Worm (Caenorhabditis elegans) whole organism, L1 larva: ENCODE measurements around the gene F08A7.1.
A peak's percentile ranks its signal among the peaks of the same experiment; 100 is the strongest.

Experiments
- C34B4.2 ChIP-seq: sonication (generic microtip); optimal IDR thresholded peaks from 2 replicates; lab custom pipeline; 2017; ENCODE audit warnings: mild to moderate bottlenecking, missing genetic modification characterization, missing compliant biosample characterization
- Y116A8C.19 ChIP-seq: sonication (generic microtip); optimal IDR thresholded peaks from 2 replicates; lab custom pipeline; 2016; ENCODE audit warnings: missing compliant biosample characterization, missing genetic modification characterization, borderline replicate concordance
- aha-1 ChIP-seq: fragments of 150-350 bp; optimal IDR thresholded peaks from 2 replicates; lab custom pipeline; 2014; ENCODE audit warnings: missing biosample characterization, missing genetic modification characterization
- aly-2 ChIP-seq: fragments of 150-350 bp; optimal IDR thresholded peaks from 2 replicates; lab custom pipeline; 2014; ENCODE audit warnings: missing biosample characterization, missing genetic modification characterization
- ama-1 ChIP-seq: fragments of 150-350 bp; optimal IDR thresholded peaks from 2 replicates; lab custom pipeline; 2014
- blmp-1 ChIP-seq: fragments of 150-350 bp; optimal IDR thresholded peaks from 2 replicates; lab custom pipeline; 2014; ENCODE audit warnings: missing biosample characterization, missing genetic modification characterization
- ceh-63 ChIP-seq: fragments of 200-800 bp; sonication (Bioruptor generic); optimal IDR thresholded peaks from 2 replicates; lab custom pipeline; 2018; ENCODE audit warnings: mild to moderate bottlenecking, missing genetic modification characterization, missing compliant biosample characterization
- ceh-8 ChIP-seq: fragments of 200-800 bp; sonication (Bioruptor generic); optimal IDR thresholded peaks from 2 replicates; lab custom pipeline; 2018; ENCODE audit warnings: mild to moderate bottlenecking, missing genetic modification characterization, moderate library complexity, missing compliant biosample characterization
- ceh-82 ChIP-seq, 3 experiments: fragments of 150-350 bp in 1 of 3; sonication (generic microtip) in 2 of 3; optimal IDR thresholded peaks; 2 replicates each; lab custom pipeline; 2014 to 2017; ENCODE audit warnings: missing biosample characterization in 3 of 3, missing genetic modification characterization in 3 of 3
- ceh-88 ChIP-seq: fragments of 200-800 bp; sonication (Bioruptor generic); IDR thresholded peaks from 2 replicates; pipeline ENCODE4 v1.3.6; 2022; ENCODE audit warnings: missing genetic modification characterization, missing compliant biosample characterization
- ceh-90 ChIP-seq: sonication (generic microtip); optimal IDR thresholded peaks from 2 replicates; lab custom pipeline; 2016; ENCODE audit warnings: missing genetic modification characterization, missing compliant biosample characterization
- efl-1 ChIP-seq, 4 experiments: fragments of 150-350 bp; optimal IDR thresholded peaks in 3 of 4; peaks in 1 of 4; 1 replicate in 1 of 4; 2 replicates in 3 of 4; lab custom pipeline; 2014; ENCODE audit warnings: missing biosample characterization in 2 of 4, missing genetic modification characterization in 2 of 4, missing genetic modification reagents in 2 of 4
- efl-3 ChIP-seq: fragments of 200-800 bp; sonication (Bioruptor generic); optimal IDR thresholded peaks from 2 replicates; lab custom pipeline; 2018; ENCODE audit warnings: mild to moderate bottlenecking, missing genetic modification characterization, missing compliant biosample characterization
- egl-27 ChIP-seq, 2 experiments: fragments of 150-350 bp in 1 of 2; sonication (generic microtip); optimal IDR thresholded peaks; 3 replicates each; lab custom pipeline; 2017 to 2018; ENCODE audit warnings: missing biosample characterization in 2 of 2, missing genetic modification characterization in 2 of 2, missing genetic modification reagents in 2 of 2
- fkh-10 ChIP-seq: sonication (generic microtip); optimal IDR thresholded peaks from 2 replicates; lab custom pipeline; 2017; ENCODE audit warnings: missing biosample characterization, missing genetic modification reagents, missing genetic modification characterization
- fkh-4 ChIP-seq: sonication (generic microtip); optimal IDR thresholded peaks from 2 replicates; lab custom pipeline; 2016; ENCODE audit warnings: missing compliant biosample characterization, missing genetic modification characterization, borderline replicate concordance
- hlh-4 ChIP-seq: sonication (generic microtip); optimal IDR thresholded peaks from 2 replicates; lab custom pipeline; 2016; ENCODE audit warnings: mild to moderate bottlenecking, missing genetic modification characterization, missing compliant biosample characterization
- irx-1 ChIP-seq: sonication (generic microtip); optimal IDR thresholded peaks from 2 replicates; lab custom pipeline; 2016; ENCODE audit warnings: missing genetic modification characterization, missing compliant biosample characterization
- jun-1 ChIP-seq: fragments of 150-350 bp; optimal IDR thresholded peaks from 2 replicates; lab custom pipeline; 2014; ENCODE audit warnings: missing biosample characterization, missing genetic modification reagents, missing genetic modification characterization
- lin-14 ChIP-seq: fragments of 200-800 bp; sonication (Bioruptor generic); optimal IDR thresholded peaks from 2 replicates; lab custom pipeline; 2018; ENCODE audit warnings: mild to moderate bottlenecking, missing genetic modification characterization, moderate library complexity, missing compliant biosample characterization
- lin-35 ChIP-seq, 2 experiments: fragments of 150-350 bp; optimal IDR thresholded peaks; 2 replicates each; lab custom pipeline; 2014; ENCODE audit warnings: missing biosample characterization in 2 of 2, missing genetic modification characterization in 2 of 2, missing genetic modification reagents in 2 of 2
- lin-39 ChIP-seq: fragments of 150-350 bp; optimal IDR thresholded peaks from 2 replicates; lab custom pipeline; 2014; ENCODE audit warnings: missing biosample characterization, missing genetic modification reagents, missing genetic modification characterization
- lsy-2 ChIP-seq, 2 experiments: fragments of 150-350 bp; optimal IDR thresholded peaks; 2 replicates each; lab custom pipeline; 2014; ENCODE audit warnings: missing biosample characterization in 2 of 2, missing genetic modification characterization in 2 of 2
- mdl-1 ChIP-seq, 2 experiments: fragments of 150-350 bp; optimal IDR thresholded peaks; 2 replicates each; lab custom pipeline; 2014 to 2017; ENCODE audit warnings: missing biosample characterization in 2 of 2, missing genetic modification characterization in 2 of 2, inconsistent platforms in 1 of 2
- mef-2 ChIP-seq: fragments of 150-350 bp; optimal IDR thresholded peaks from 2 replicates; lab custom pipeline; 2014; ENCODE audit warnings: missing biosample characterization, missing genetic modification characterization
- mep-1 ChIP-seq: fragments of 150-350 bp; optimal IDR thresholded peaks from 2 replicates; lab custom pipeline; 2014; ENCODE audit warnings: missing biosample characterization, missing genetic modification characterization
- nhr-12 ChIP-seq: sonication (generic microtip); optimal IDR thresholded peaks from 2 replicates; lab custom pipeline; 2017; ENCODE audit warnings: missing biosample characterization, missing genetic modification characterization
- nhr-19 ChIP-seq: fragments of 200-800 bp; sonication (Bioruptor generic); conservative IDR thresholded peaks from 2 replicates; pipeline ENCODE4 v1.3.6; 2022; ENCODE audit warnings: missing genetic modification characterization, missing compliant biosample characterization
- nhr-237 ChIP-seq: fragments of 150-350 bp; optimal IDR thresholded peaks from 2 replicates; lab custom pipeline; 2014; ENCODE audit warnings: missing biosample characterization, missing genetic modification characterization
- nhr-47 ChIP-seq: sonication (generic microtip); optimal IDR thresholded peaks from 2 replicates; lab custom pipeline; 2016; ENCODE audit warnings: mild to moderate bottlenecking, missing genetic modification characterization, moderate library complexity, missing compliant biosample characterization
- nhr-71 ChIP-seq: sonication (generic microtip); optimal IDR thresholded peaks from 2 replicates; lab custom pipeline; 2016; ENCODE audit warnings: mild to moderate bottlenecking, missing genetic modification characterization, moderate library complexity, missing compliant biosample characterization
- nhr-85 ChIP-seq: sonication (generic microtip); peaks from one replicate; lab custom pipeline; 2016; ENCODE audit warnings: missing genetic modification characterization, inconsistent platforms, missing compliant biosample characterization
- nhr-90 ChIP-seq: sonication (generic microtip); optimal IDR thresholded peaks from 2 replicates; lab custom pipeline; 2016; ENCODE audit warnings: mild to moderate bottlenecking, missing genetic modification characterization, missing compliant biosample characterization; ENCODE audit not compliant: poor library complexity
- pax-3 ChIP-seq: fragments of 200-800 bp; sonication (Bioruptor generic); optimal IDR thresholded peaks from 2 replicates; lab custom pipeline; 2018; ENCODE audit warnings: mild to moderate bottlenecking, missing genetic modification characterization, moderate library complexity, missing compliant biosample characterization
- rnt-1 ChIP-seq: sonication (generic microtip); optimal IDR thresholded peaks from 2 replicates; lab custom pipeline; 2016; ENCODE audit warnings: mild to moderate bottlenecking, missing genetic modification characterization, moderate library complexity, missing compliant biosample characterization
- skn-1 ChIP-seq: fragments of 150-350 bp; optimal IDR thresholded peaks from 2 replicates; lab custom pipeline; 2014; ENCODE audit warnings: missing biosample characterization, missing genetic modification characterization
- snu-23 ChIP-seq: sonication (generic microtip); optimal IDR thresholded peaks from 2 replicates; lab custom pipeline; 2016; ENCODE audit warnings: missing genetic modification characterization, missing compliant biosample characterization
- sox-4 ChIP-seq: sonication (generic microtip); optimal IDR thresholded peaks from 2 replicates; lab custom pipeline; 2016; ENCODE audit warnings: missing genetic modification characterization, missing compliant biosample characterization
- sptf-1 ChIP-seq: fragments of 150-350 bp; optimal IDR thresholded peaks from 2 replicates; lab custom pipeline; 2014; ENCODE audit warnings: missing biosample characterization, missing genetic modification characterization
- swsn-7 ChIP-seq: sonication (generic microtip); optimal IDR thresholded peaks from 2 replicates; lab custom pipeline; 2016; ENCODE audit warnings: missing genetic modification characterization, missing compliant biosample characterization
- tbx-2 ChIP-seq: sonication (generic microtip); optimal IDR thresholded peaks from 2 replicates; lab custom pipeline; 2016; ENCODE audit warnings: missing genetic modification characterization, missing compliant biosample characterization
- unc-86 ChIP-seq: sonication (generic microtip); optimal IDR thresholded peaks from 2 replicates; lab custom pipeline; 2016; ENCODE audit warnings: missing genetic modification characterization, missing compliant biosample characterization
- vab-15 ChIP-seq: sonication (generic microtip); optimal IDR thresholded peaks from 2 replicates; lab custom pipeline; 2017; ENCODE audit warnings: missing genotype, mild to moderate bottlenecking, missing genetic modification characterization, missing compliant biosample characterization
- xbp-1 ChIP-seq: sonication (generic microtip); optimal IDR thresholded peaks from 2 replicates; lab custom pipeline; 2016; ENCODE audit warnings: missing genetic modification characterization, missing compliant biosample characterization

F08A7.1 gene

DNA sequence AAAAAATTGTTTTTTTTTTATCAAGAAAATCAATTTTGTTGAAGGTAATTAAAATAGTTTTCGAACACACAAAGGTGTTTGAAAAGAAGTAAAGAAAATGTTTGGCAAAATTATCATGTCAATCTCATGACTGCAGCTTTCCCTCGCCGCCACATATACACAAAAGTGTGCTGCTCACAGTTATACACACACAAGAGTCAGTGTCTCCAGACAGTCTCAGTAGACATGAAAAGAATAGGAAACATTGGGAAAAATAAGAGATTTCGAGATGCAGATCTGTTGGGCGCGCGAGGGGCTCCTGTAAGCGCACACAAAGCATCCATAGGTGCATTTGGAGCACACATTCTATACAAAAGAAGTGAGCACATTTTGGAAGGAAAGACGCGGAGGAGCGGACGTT lies 7.9 kb downstream of the F08A7.1 start:
- TF ChIP-seq aha-1 (tag; lab: Kevin White, UChicago) (no peak), lin-39 (tag; lab: Kevin White, UChicago) (no peak), jun-1 (tag; lab: Kevin White, UChicago) (no peak), ceh-88 (GFP tag; lab: Robert Waterston, UW) (no peak), tbx-2 (tag; lab: Kevin White, UChicago) (no peak), nhr-71 (no peak), hlh-4 (no peak), fkh-10 (GFP tag; lab: Kevin White, UChicago) (no peak), efl-3 (GFP tag; lab: Kevin White, UChicago) (no peak), fkh-4 (tag; lab: Kevin White, UChicago) (no peak), lin-14 (no peak), sox-4 (tag; lab: Kevin White, UChicago) (no peak), ceh-63 (GFP tag; lab: Kevin White, UChicago) (no peak), sptf-1 (tag; lab: Kevin White, UChicago) (no peak), egl-27 (tag; optimal IDR thresholded peaks at IDR 0.05; lab: Kevin White, UChicago) (no peak), mep-1 (tag; lab: Kevin White, UChicago) (no peak), nhr-12 (tag; lab: Kevin White, UChicago) (no peak), irx-1 (no peak), aly-2 (no peak), C34B4.2 (tag; lab: Kevin White, UChicago) (no peak)

DNA sequence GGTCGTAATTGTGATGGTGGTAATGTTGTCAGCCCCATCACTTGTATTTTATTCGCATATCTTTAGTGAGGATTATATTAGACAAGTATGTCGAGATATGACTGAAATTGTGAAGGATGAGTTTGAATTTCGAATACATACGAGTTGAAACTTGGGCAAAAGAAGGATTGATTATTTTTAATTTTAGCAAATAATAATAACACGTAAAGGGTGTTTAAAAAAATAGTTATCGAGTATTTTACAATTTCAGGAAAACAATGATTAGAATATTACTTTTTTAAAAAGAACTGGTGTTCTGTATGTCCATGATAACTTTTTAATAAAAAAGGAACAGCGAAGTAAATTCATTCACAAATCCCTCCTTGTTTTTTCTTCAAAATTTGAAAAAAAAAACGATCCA lies 10.0 kb downstream of the F08A7.1 start, which contains the start of gene F11E6.8:
F11E6.8 (minus strand) TSS at position 101 of the 400 bp plus-strand sequence.
- TF ChIP-seq nhr-19 (GFP tag; lab: Robert Waterston, UW) (no peak), egl-27 (tag; optimal IDR thresholded peaks at IDR 0.05; lab: Kevin White, UChicago) (no peak), irx-1 (no peak), lin-14 (no peak), xbp-1 (tag; lab: Kevin White, UChicago) (no peak)

DNA sequence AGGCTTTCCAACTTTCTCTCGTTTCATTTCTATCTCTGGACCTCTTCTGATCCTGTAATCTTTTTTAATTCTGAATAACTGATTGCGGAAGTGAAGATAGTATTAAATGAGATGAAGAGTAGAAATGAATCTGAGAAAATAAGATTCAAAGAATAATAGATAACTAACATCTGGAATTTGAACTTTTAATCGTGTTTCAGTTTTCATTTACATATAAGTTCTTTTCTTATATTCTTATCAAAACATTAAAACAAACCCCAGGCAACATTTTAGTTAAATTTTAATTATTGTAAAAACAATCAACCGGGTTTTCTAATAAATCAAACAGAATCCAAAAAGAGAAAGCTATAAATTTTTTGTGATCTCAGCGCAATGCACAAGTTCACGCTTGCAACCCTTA lies 12.8 kb downstream of the F08A7.1 start:
- no peak for TF ChIP-seq pax-3 (tag; lab: Kevin White, UChicago)
- no peak for TF ChIP-seq swsn-7 (tag; lab: Kevin White, UChicago)
- TF ChIP-seq unc-86 (tag; lab: Kevin White, UChicago) = no peak
- peak; percentile 86 for TF ChIP-seq blmp-1 (tag; lab: Kevin White, UChicago)
- no peak for TF ChIP-seq vab-15 (tag; lab: Kevin White, UChicago)
- TF ChIP-seq mef-2 = no peak
- TF ChIP-seq efl-1 (optimal IDR thresholded peaks at IDR 0.05; lab: Kevin White, UChicago) = no peak
- peak in 1 of 2 experiments; percentile 62 for TF ChIP-seq efl-1 (GFP tag; optimal IDR thresholded peaks at IDR 0.05 in 1 of 2; lab: Kevin White, UChicago)
- TF ChIP-seq, all 84 proteins: peak for 2

DNA sequence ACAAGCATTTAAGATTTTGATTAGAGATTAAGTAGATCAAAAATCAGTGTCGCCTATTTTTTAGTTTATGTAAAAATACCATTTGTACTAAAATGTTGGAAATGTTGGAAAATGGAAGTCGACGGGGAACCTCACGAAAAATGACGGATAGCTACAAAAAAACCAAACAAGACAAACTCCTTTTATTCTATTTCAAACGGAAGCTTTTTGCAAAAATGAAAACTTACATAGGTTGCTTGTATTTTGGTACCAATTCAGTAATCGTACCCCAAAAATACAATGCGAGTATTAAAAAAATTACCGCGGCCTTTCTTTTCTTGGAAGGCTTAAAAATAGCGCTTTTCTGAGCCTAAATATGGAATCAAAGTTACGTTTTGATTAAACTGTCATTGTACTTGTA lies 13.6 kb downstream of the F08A7.1 start:
- TF ChIP-seq efl-1 (optimal IDR thresholded peaks at IDR 0.05; lab: Kevin White, UChicago) (no peak), efl-1 (GFP tag; optimal IDR thresholded peaks at IDR 0.05 in 1 of 2; lab: Kevin White, UChicago) (peak in 1 of 2 experiments; percentile 10), ceh-82 (tag; optimal IDR thresholded peaks at IDR 0.05; lab: Kevin White, UChicago) (no peak)

DNA sequence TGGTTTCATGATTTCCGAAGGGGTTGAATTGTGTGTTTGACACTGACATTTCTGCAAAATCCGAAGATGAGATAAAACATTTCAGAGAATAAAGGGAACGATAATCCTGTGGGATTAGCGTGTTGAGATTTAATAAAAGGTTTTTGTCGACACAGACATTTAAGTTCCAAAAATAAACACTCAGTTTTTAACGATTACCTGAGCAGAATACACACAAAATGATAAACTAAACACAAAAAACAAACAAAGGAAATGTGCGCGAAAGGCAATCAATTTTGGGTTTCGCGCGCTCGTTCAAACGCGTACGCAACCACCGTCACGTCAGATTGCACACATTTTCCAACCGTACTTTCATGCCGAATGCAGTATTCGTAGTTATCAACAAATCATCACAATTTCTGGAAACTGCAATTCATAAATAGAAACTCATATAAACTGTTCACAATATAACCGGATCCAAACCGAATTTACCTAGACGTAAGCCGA lies 20.9 kb downstream of the F08A7.1 start, which contains the start of gene rif-1.1:
rif-1.1 (minus strand) TSS at position 51 of the 486 bp plus-strand sequence.
- TF ChIP-seq ceh-82 (tag; optimal IDR thresholded peaks at IDR 0.05; lab: Kevin White, UChicago) (peak in 1 of 3 experiments; percentile 57), ceh-8 (GFP tag; lab: Kevin White, UChicago) (no peak), mdl-1 (tag; optimal IDR thresholded peaks at IDR 0.05; lab: Kevin White, UChicago) (no peak), lin-35 (GFP tag; optimal IDR thresholded peaks at IDR 0.05; lab: Kevin White, UChicago) (peak; percentile 91 to 97), snu-23 (GFP tag; lab: Kevin White, UChicago) (peak; percentile 59), ceh-90 (tag; lab: Kevin White, UChicago) (no peak), ceh-63 (GFP tag; lab: Kevin White, UChicago) (no peak), swsn-7 (tag; lab: Kevin White, UChicago) (peak; percentile 48), nhr-237 (tag; lab: Kevin White, UChicago) (no peak), lsy-2 (tag; optimal IDR thresholded peaks at IDR 0.05; lab: Kevin White, UChicago) (peak; percentile 57 to 95), nhr-85 (tag; lab: Kevin White, UChicago) (peak; percentile 5), nhr-90 (tag; lab: Kevin White, UChicago) (peak; percentile 30), nhr-47 (tag; lab: Kevin White, UChicago) (peak; percentile 56), rnt-1 (tag; lab: Kevin White, UChicago) (peak; percentile 54), aha-1 (tag; lab: Kevin White, UChicago) (no peak), efl-1 (optimal IDR thresholded peaks at IDR 0.05; lab: Kevin White, UChicago) (peak; percentile 93 to 94), efl-1 (GFP tag; optimal IDR thresholded peaks at IDR 0.05 in 1 of 2; lab: Kevin White, UChicago) (peak; percentile 93 to 99), skn-1 (peak; percentile 52), xbp-1 (tag; lab: Kevin White, UChicago) (peak; percentile 17), ama-1 (lab: Kevin White, UChicago) (no peak), tbx-2 (tag; lab: Kevin White, UChicago) (peak; percentile 36), Y116A8C.19 (tag; lab: Kevin White, UChicago) (no peak)
